Fruit fly (Drosophila melanogaster) whole organism, prepupa: ENCODE measurements around the gene cad.

Source experiments
- Blimp-1 ChIP-seq: fragments of 200-800 bp; sonication (Bioruptor generic); optimal IDR thresholded peaks from 3 replicates; lab custom pipeline; 2017; ENCODE audit warnings: missing biosample characterization, missing genetic modification characterization, mild to moderate bottlenecking, moderate library complexity, missing genetic modification reagents
- CG10631 ChIP-seq: fragments of 200-800 bp; sonication (Bioruptor generic); optimal IDR thresholded peaks from 2 replicates; lab custom pipeline; 2016; ENCODE audit warnings: missing biosample characterization, missing genetic modification characterization
- CG11294 ChIP-seq: fragments of 200-800 bp; sonication (Bioruptor generic); IDR thresholded peaks from 2 replicates; pipeline ENCODE4 v1.3.6; 2022; ENCODE audit warnings: missing biosample characterization, missing genetic modification characterization
- CG11762 ChIP-seq: fragments of 200-800 bp; sonication (Bioruptor generic); optimal IDR thresholded peaks from 3 replicates; lab custom pipeline; 2016; ENCODE audit warnings: missing biosample characterization, missing genetic modification characterization; ENCODE audit not compliant: insufficient read depth
- CG15336 ChIP-seq: fragments of 200-800 bp; sonication (Bioruptor generic); IDR thresholded peaks from 2 replicates; pipeline ENCODE4 v1.3.6; 2022; ENCODE audit warnings: missing biosample characterization, missing genetic modification characterization
- CG1621 ChIP-seq: fragments of 200-800 bp; sonication (Bioruptor generic); optimal IDR thresholded peaks from 3 replicates; lab custom pipeline; 2018; ENCODE audit warnings: missing biosample characterization, mild to moderate bottlenecking, missing genetic modification characterization
- CG16779 ChIP-seq: fragments of 200-800 bp; sonication (Bioruptor generic); optimal IDR thresholded peaks from 3 replicates; lab custom pipeline; 2017; ENCODE audit warnings: missing biosample characterization, mild to moderate bottlenecking, missing genetic modification characterization
- CG3032 ChIP-seq: fragments of 200-800 bp; optimal IDR thresholded peaks from 2 replicates; lab custom pipeline; 2019; ENCODE audit warnings: missing biosample characterization, mild to moderate bottlenecking, missing genetic modification characterization, moderate library complexity
- CG31627 ChIP-seq: fragments of 200-800 bp; sonication (Bioruptor generic); optimal IDR thresholded peaks from 3 replicates; lab custom pipeline; 2016; ENCODE audit warnings: missing biosample characterization, missing genetic modification characterization
- CG32006 ChIP-seq: fragments of 200-800 bp; sonication (Bioruptor generic); optimal IDR thresholded peaks from 3 replicates; lab custom pipeline; 2017; ENCODE audit warnings: missing biosample characterization, mild to moderate bottlenecking, missing genetic modification characterization
- CG34406 ChIP-seq: fragments of 200-800 bp; sonication (Bioruptor generic); optimal IDR thresholded peaks from 3 replicates; lab custom pipeline; 2016; ENCODE audit warnings: missing biosample characterization, missing genetic modification characterization
- CG4318 ChIP-seq: fragments of 200-800 bp; sonication (Bioruptor generic); optimal IDR thresholded peaks from 3 replicates; lab custom pipeline; 2017; ENCODE audit warnings: missing biosample characterization, mild to moderate bottlenecking, missing genetic modification characterization
- CG6163 ChIP-seq: fragments of 200-800 bp; sonication (Bioruptor generic); IDR thresholded peaks from 3 replicates; pipeline ENCODE4 v1.3.6; 2022; ENCODE audit warnings: missing biosample characterization, missing genetic modification characterization
- CG6276 ChIP-seq: fragments of 200-800 bp; sonication (Bioruptor generic); optimal IDR thresholded peaks from 2 replicates; lab custom pipeline; 2017; ENCODE audit warnings: missing biosample characterization, mild to moderate bottlenecking, missing genetic modification characterization
- CG6808 ChIP-seq: fragments of 200-800 bp; sonication (Bioruptor generic); optimal IDR thresholded peaks from 3 replicates; lab custom pipeline; 2017; ENCODE audit warnings: missing biosample characterization, missing genetic modification characterization, mild to moderate bottlenecking, moderate library complexity, missing genetic modification reagents
- CG6854 ChIP-seq: fragments of 200-800 bp; sonication (Bioruptor generic); optimal IDR thresholded peaks from 2 replicates; lab custom pipeline; 2017; ENCODE audit warnings: missing biosample characterization, mild to moderate bottlenecking, missing genetic modification characterization
- CG7368 ChIP-seq: fragments of 200-800 bp; sonication (Bioruptor generic); optimal IDR thresholded peaks from 3 replicates; lab custom pipeline; 2016; ENCODE audit warnings: missing biosample characterization, missing genetic modification characterization
- CG8119 ChIP-seq: fragments of 200-800 bp; sonication (Bioruptor generic); IDR thresholded peaks from 3 replicates; pipeline ENCODE4 v1.3.6; 2022; ENCODE audit warnings: missing biosample characterization, missing genetic modification characterization
- CG8319 ChIP-seq: fragments of 200-800 bp; sonication (Bioruptor generic); optimal IDR thresholded peaks from 3 replicates; lab custom pipeline; 2016; ENCODE audit warnings: missing biosample characterization, missing genetic modification characterization
- CG9139 ChIP-seq: fragments of 200-800 bp; sonication (Bioruptor generic); optimal IDR thresholded peaks from 3 replicates; lab custom pipeline; 2017; ENCODE audit warnings: missing biosample characterization, mild to moderate bottlenecking, missing genetic modification characterization
- Eip75B ChIP-seq: fragments of 200-800 bp; sonication (Bioruptor generic); optimal IDR thresholded peaks from 3 replicates; lab custom pipeline; 2016; ENCODE audit warnings: missing biosample characterization, missing genetic modification characterization
- Eip78C ChIP-seq: fragments of 200-800 bp; sonication (Bioruptor generic); peaks from one replicate; lab custom pipeline; 2016; ENCODE audit warnings: missing biosample characterization, missing genetic modification characterization
- Eip93F ChIP-seq: fragments of 200-800 bp; sonication (Bioruptor generic); optimal IDR thresholded peaks from 2 replicates; lab custom pipeline; 2016; ENCODE audit warnings: missing biosample characterization, mild to moderate bottlenecking, missing genetic modification characterization
- Hr38 ChIP-seq: sonication (Bioruptor generic); optimal IDR thresholded peaks from 2 replicates; lab custom pipeline; 2016; ENCODE audit warnings: missing biosample characterization, missing genetic modification characterization
- Hr39 ChIP-seq: fragments of 200-800 bp; sonication (Bioruptor generic); optimal IDR thresholded peaks from 2 replicates; lab custom pipeline; 2016; ENCODE audit warnings: missing biosample characterization, missing genetic modification characterization
- Met ChIP-seq: fragments of 200-800 bp; sonication (Bioruptor generic); optimal IDR thresholded peaks from 3 replicates; lab custom pipeline; 2016; ENCODE audit warnings: missing biosample characterization, missing genetic modification characterization
- Smox ChIP-seq: fragments of 200-800 bp; sonication (Bioruptor generic); optimal IDR thresholded peaks from 3 replicates; lab custom pipeline; 2016; ENCODE audit warnings: missing biosample characterization, missing genetic modification characterization
- Sox102F ChIP-seq: fragments of 200-800 bp; sonication (Bioruptor generic); optimal IDR thresholded peaks from 2 replicates; lab custom pipeline; 2016; ENCODE audit warnings: missing biosample characterization, mild to moderate bottlenecking, missing genetic modification characterization
- Sox14 ChIP-seq: fragments of 200-800 bp; sonication (Bioruptor generic); optimal IDR thresholded peaks from 3 replicates; lab custom pipeline; 2016; ENCODE audit warnings: missing biosample characterization, missing genetic modification characterization
- Sox15 ChIP-seq: fragments of 200-800 bp; sonication (Bioruptor generic); optimal IDR thresholded peaks from 3 replicates; lab custom pipeline; 2016; ENCODE audit warnings: missing biosample characterization, missing genetic modification characterization
- achi ChIP-seq: fragments of 200-800 bp; sonication (Bioruptor generic); optimal IDR thresholded peaks from 3 replicates; lab custom pipeline; 2016; ENCODE audit warnings: missing biosample characterization, missing genetic modification characterization
- acj6 ChIP-seq: fragments of 200-800 bp; sonication (Bioruptor generic); optimal IDR thresholded peaks from 3 replicates; lab custom pipeline; 2016; ENCODE audit warnings: missing biosample characterization, missing genetic modification characterization
- dac ChIP-seq: fragments of 200-800 bp; sonication (Bioruptor generic); optimal IDR thresholded peaks from 2 replicates; lab custom pipeline; 2017; ENCODE audit warnings: missing biosample characterization, mild to moderate bottlenecking, missing genetic modification characterization
- dsx ChIP-seq: fragments of 200-800 bp; optimal IDR thresholded peaks from 3 replicates; lab custom pipeline; 2019; ENCODE audit warnings: missing biosample characterization, mild to moderate bottlenecking, missing genetic modification characterization, moderate library complexity; ENCODE audit not compliant: poor library complexity, severe bottlenecking
- eg ChIP-seq: fragments of 200-800 bp; sonication (Bioruptor generic); IDR thresholded peaks from 3 replicates; pipeline ENCODE4 v1.3.6; 2022; ENCODE audit warnings: missing biosample characterization, missing genetic modification characterization
- esn ChIP-seq: fragments of 200-800 bp; sonication (Bioruptor generic); optimal IDR thresholded peaks from 2 replicates; lab custom pipeline; 2016; ENCODE audit warnings: missing biosample characterization, mild to moderate bottlenecking, missing genetic modification characterization, moderate library complexity
- fd59A ChIP-seq: fragments of 200-800 bp; sonication (Bioruptor generic); optimal IDR thresholded peaks from 2 replicates; lab custom pipeline; 2017; ENCODE audit warnings: missing biosample characterization, mild to moderate bottlenecking, missing genetic modification characterization, missing genetic modification reagents
- lz ChIP-seq: fragments of 200-800 bp; sonication (Bioruptor generic); optimal IDR thresholded peaks from 3 replicates; lab custom pipeline; 2016; ENCODE audit warnings: missing biosample characterization, missing genetic modification characterization
- ss ChIP-seq, 2 experiments: fragments of 200-800 bp; sonication (Bioruptor generic); optimal IDR thresholded peaks; 2 replicates in 1 of 2; 3 replicates in 1 of 2; lab custom pipeline; 2017 to 2018; ENCODE audit warnings: mild to moderate bottlenecking in 2 of 2, missing biosample characterization in 2 of 2, missing genetic modification characterization in 2 of 2, moderate library complexity in 1 of 2
- svp ChIP-seq: fragments of 200-800 bp; sonication (Bioruptor generic); peaks from one replicate; lab custom pipeline; 2016; ENCODE audit warnings: missing biosample characterization, missing genetic modification characterization
- topi ChIP-seq: fragments of 200-800 bp; sonication (Bioruptor generic); optimal IDR thresholded peaks from 3 replicates; lab custom pipeline; 2016; ENCODE audit warnings: missing biosample characterization, missing genetic modification characterization
- vri ChIP-seq: fragments of 200-800 bp; sonication (Bioruptor generic); optimal IDR thresholded peaks from 3 replicates; lab custom pipeline; 2016; ENCODE audit warnings: missing biosample characterization, mild to moderate bottlenecking, missing genetic modification characterization

The cad gene

DNA sequence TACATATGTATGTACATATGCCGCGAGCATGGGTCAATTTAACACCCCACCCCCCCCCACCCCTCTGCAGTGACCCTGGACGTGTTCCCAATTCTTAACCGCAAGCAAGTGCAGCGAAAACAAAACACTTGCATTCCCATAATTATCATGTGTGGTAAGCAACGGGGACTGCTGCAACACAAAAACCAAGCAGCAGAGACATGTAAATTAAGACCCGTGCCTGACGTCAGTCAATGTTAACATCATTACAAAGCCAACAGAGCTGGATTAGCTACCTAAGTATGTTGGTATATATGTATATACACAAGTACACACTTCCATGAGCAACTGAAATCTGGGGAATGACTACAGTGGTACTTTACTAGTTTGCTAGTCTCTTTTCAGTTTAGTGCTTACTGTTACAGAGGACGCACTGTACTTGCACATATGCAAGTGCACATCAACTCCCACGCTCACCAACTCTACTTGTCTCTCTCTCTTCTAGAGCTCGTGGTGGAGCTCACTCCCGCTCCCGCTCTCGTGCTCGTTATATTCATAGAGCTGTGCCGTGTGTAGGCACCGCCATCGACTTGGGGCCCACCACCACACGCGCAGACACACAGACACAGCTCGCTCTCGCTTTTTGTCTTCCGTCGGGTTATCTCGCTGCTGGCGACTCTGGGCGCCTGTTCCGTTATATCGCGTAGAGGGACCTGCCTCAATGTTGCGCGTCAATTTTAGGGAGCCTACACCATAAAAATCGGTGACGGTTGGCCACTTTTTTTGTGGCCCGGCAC is 50.9 kb downstream of the cad start (continued):
- TF ChIP-seq Hr39 (GFP tag; lab: Kevin White, UChicago) (no peak), topi (GFP tag; lab: Kevin White, UChicago) (no peak), CG10631 (GFP tag; lab: Kevin White, UChicago) (no peak), CG6163 (no peak; the same call in 2 of the 3 replicates), eg (GFP tag; lab: Robert Waterston, UW) (peak; percentile 84), CG32006 (GFP tag; lab: Kevin White, UChicago) (no peak), CG6808 (peak; percentile 40), Eip93F (GFP tag; lab: Kevin White, UChicago) (peak; percentile 65), CG6854 (no peak)

DNA sequence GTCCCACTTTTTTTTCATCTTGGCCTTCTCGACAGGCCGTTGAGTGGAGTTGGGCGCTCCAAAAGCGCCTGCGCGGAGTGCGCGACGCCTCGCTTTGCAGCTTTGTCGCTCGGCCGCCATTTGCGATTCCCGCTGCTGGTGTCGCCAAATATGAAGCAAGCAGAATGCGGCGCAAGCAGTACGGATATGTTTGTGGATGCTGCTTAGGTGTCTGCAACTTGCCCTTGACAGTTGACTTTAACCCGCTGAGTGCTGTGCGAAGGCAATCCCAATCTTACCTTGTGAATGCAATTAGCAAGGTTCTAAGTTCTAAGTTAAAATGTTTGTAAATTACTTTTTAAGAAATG is 51.5 kb downstream of the cad start:
- TF ChIP-seq Hr39 (GFP tag; lab: Kevin White, UChicago), result peak; percentile 38
- peak; percentile 71 for TF ChIP-seq dsx
- no peak for TF ChIP-seq CG7368 (GFP tag; lab: Kevin White, UChicago)
- peak in 1 of 2 experiments; percentile 64 for TF ChIP-seq ss (GFP tag; optimal IDR thresholded peaks at IDR 0.05; lab: Kevin White, UChicago)
- no peak for TF ChIP-seq CG1621 (tag; lab: Kevin White, UChicago)
- TF ChIP-seq CG6276 (GFP tag; lab: Kevin White, UChicago), result no peak
- 0 out of 2 replicates have a peak, but pooled peaks have one; percentile 12 for TF ChIP-seq CG11294 (GFP tag; lab: Robert Waterston, UW)
- TF ChIP-seq CG6854, result peak; percentile 38
- peak; percentile 84 for TF ChIP-seq svp (GFP tag; lab: Kevin White, UChicago)
- TF ChIP-seq esn, result peak; percentile 25
- TF ChIP-seq topi (GFP tag; lab: Kevin White, UChicago), result peak; percentile 25
- TF ChIP-seq CG6808, result no peak
- TF ChIP-seq Hr38 (GFP tag; lab: Kevin White, UChicago), result no peak
- peak; percentile 14 for TF ChIP-seq Met (GFP tag; lab: Kevin White, UChicago)
- TF ChIP-seq Eip93F (GFP tag; lab: Kevin White, UChicago), result no peak
- TF ChIP-seq CG6163, result peak; percentile 63
- peak; percentile 9 for TF ChIP-seq fd59A (GFP tag; lab: Kevin White, UChicago)
- peak; percentile 11 for TF ChIP-seq achi (GFP tag; lab: Kevin White, UChicago)
- no peak for TF ChIP-seq CG32006 (GFP tag; lab: Kevin White, UChicago)
- peak; percentile 8 for TF ChIP-seq CG31627 (GFP tag; lab: Kevin White, UChicago)
- TF ChIP-seq Smox (GFP tag; lab: Kevin White, UChicago), result peak; percentile 10

DNA sequence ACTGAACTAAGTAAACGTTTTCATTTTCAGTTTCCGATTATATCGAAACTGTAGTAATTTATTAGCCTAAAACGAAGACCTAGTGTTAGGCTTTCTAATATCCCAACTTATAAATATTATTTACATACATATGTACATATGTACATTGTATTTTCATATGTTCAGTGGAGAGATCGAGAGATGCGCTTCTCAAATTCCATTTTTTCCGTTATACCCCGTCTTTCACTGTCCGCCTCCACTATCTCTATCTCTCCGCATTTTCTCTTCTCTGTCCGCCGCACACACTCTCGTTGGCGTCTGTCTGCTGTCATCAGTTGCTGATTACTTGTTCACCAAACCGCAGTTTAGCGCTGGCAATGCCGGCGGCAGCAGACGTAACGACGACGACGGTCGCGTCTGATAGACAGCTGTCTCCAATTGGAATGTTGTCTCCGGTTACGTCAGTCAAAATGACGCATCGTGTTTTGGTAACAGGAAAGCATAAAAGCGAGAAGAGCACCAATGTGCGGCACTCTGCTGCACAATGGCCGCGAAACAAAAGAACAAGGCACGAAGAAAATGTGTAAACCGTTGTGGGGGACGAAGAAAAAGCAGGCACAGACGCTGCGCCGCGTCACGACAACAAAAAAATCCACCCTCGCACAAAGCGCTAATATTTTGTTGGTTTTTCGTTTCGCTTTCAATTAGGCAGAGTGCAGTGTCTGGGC is 52.1 kb downstream of the cad start, which contains the start of gene CG9331:
Gene CG9331 (plus strand): TSS at position 340 of the 707 bp plus-strand sequence.
- no peak for TF ChIP-seq acj6 (GFP tag; lab: Kevin White, UChicago)
- TF ChIP-seq Eip78C (GFP tag; lab: Kevin White, UChicago), result peak; percentile 81
- TF ChIP-seq Blimp-1 (GFP tag; lab: Kevin White, UChicago), result peak; percentile 59
- TF ChIP-seq CG32006 (GFP tag; lab: Kevin White, UChicago), result no peak
- no peak for TF ChIP-seq lz (GFP tag; lab: Kevin White, UChicago)
- TF ChIP-seq dac (GFP tag; lab: Kevin White, UChicago), result no peak
- TF ChIP-seq svp (GFP tag; lab: Kevin White, UChicago), result no peak
- peak; percentile 39 for TF ChIP-seq CG10631 (GFP tag; lab: Kevin White, UChicago)
- no peak for TF ChIP-seq esn
- no peak for TF ChIP-seq Sox15
- TF ChIP-seq Hr38 (GFP tag; lab: Kevin White, UChicago), result no peak
- no peak for TF ChIP-seq CG6808
- no peak for TF ChIP-seq Hr39 (GFP tag; lab: Kevin White, UChicago)
- no peak for TF ChIP-seq CG11762
- TF ChIP-seq Sox14, result peak; percentile 85
- no peak for TF ChIP-seq CG6854
- TF ChIP-seq CG6163, result peak; percentile 56; the same call in 2 of the 3 replicates
- peak; percentile 100 for TF ChIP-seq vri
- no peak for TF ChIP-seq CG8119 (GFP tag; lab: Robert Waterston, UW)
- TF ChIP-seq CG15336 (GFP tag; lab: Robert Waterston, UW), result peak; percentile 9; the same call in 1 of the 2 replicates
- TF ChIP-seq CG9139 (GFP tag; lab: Kevin White, UChicago), result no peak
- TF ChIP-seq CG3032 (tag; lab: Kevin White, UChicago), result no peak
- TF ChIP-seq CG4318, result no peak
- TF ChIP-seq Eip93F (GFP tag; lab: Kevin White, UChicago), result peak; percentile 5
- TF ChIP-seq CG16779, result no peak
- TF ChIP-seq Eip75B (GFP tag; lab: Kevin White, UChicago), result no peak
- TF ChIP-seq CG8319 (GFP tag; lab: Kevin White, UChicago), result no peak
- peak; percentile 39 for TF ChIP-seq Sox102F (GFP tag; lab: Kevin White, UChicago)
- no peak for TF ChIP-seq CG34406
- peak; percentile 42 for TF ChIP-seq CG1621 (tag; lab: Kevin White, UChicago)
